Worm (Caenorhabditis elegans) whole organism, young adult: ENCODE measurements around the gene lnp-1.
A peak's percentile ranks its signal among the peaks of the same experiment; 100 is the strongest.

Source experiments
- B0019.2 ChIP-seq: fragments of 200-800 bp; sonication (Bioruptor generic); conservative IDR thresholded peaks from 2 replicates; pipeline ENCODE4 v1.3.6; 2022; ENCODE audit warnings: missing genetic modification reagents, missing genetic modification characterization, missing compliant biosample characterization
- C06A6.2 ChIP-seq: fragments of 200-800 bp; sonication (Bioruptor generic); conservative IDR thresholded peaks from 2 replicates; pipeline ENCODE4 v1.3.6; 2022; ENCODE audit warnings: missing genetic modification characterization, missing compliant biosample characterization
- C17E4.6 ChIP-seq: fragments of 200-800 bp; sonication (Bioruptor generic); IDR thresholded peaks from 2 replicates; pipeline ENCODE4 v1.3.6; 2022; ENCODE audit warnings: missing genetic modification reagents, missing genetic modification characterization, missing compliant biosample characterization
- F10E7.11 ChIP-seq: sonication (generic microtip); optimal IDR thresholded peaks from 2 replicates; lab custom pipeline; 2017; ENCODE audit warnings: mild to moderate bottlenecking, missing genetic modification characterization, moderate library complexity, missing compliant biosample characterization
- F55B11.4 ChIP-seq: sonication (generic microtip); optimal IDR thresholded peaks from 2 replicates; lab custom pipeline; 2016; ENCODE audit warnings: missing compliant biosample characterization, missing genetic modification characterization, borderline replicate concordance; ENCODE audit not compliant: insufficient read depth
- Y53G8AR.9 ChIP-seq: fragments of 200-800 bp; sonication (Bioruptor generic); conservative IDR thresholded peaks from 2 replicates; pipeline ENCODE4 v1.3.6; 2022; ENCODE audit warnings: missing genetic modification reagents, missing genetic modification characterization, missing compliant biosample characterization
- Y67H2A.10 ChIP-seq: fragments of 200-800 bp; sonication (Bioruptor generic); conservative IDR thresholded peaks from 2 replicates; pipeline ENCODE4 v1.3.6; 2022; ENCODE audit warnings: missing genetic modification reagents, missing genetic modification characterization, missing compliant biosample characterization
- ama-1 ChIP-seq, 3 experiments: fragments of 150-350 bp in 1 of 3; sonication (generic microtip) in 2 of 3; optimal IDR thresholded peaks; 2 replicates each; lab custom pipeline; 2014 to 2018; ENCODE audit warnings: missing biosample characterization in 2 of 3, missing genetic modification characterization in 2 of 3, missing genetic modification reagents in 2 of 3
- atf-7 ChIP-seq: sonication (generic microtip); optimal IDR thresholded peaks from 2 replicates; lab custom pipeline; 2017; ENCODE audit warnings: mild to moderate bottlenecking, missing genetic modification characterization, missing compliant biosample characterization
- attf-5 ChIP-seq: fragments of 200-800 bp; sonication (Bioruptor generic); optimal IDR thresholded peaks from 2 replicates; lab custom pipeline; 2018; ENCODE audit warnings: mild to moderate bottlenecking, missing genetic modification characterization, missing compliant biosample characterization
- bed-1 ChIP-seq: fragments of 200-800 bp; sonication (Bioruptor generic); IDR thresholded peaks from 2 replicates; pipeline ENCODE4 v1.3.6; 2022; ENCODE audit warnings: missing genetic modification reagents, missing genetic modification characterization, missing compliant biosample characterization
- ccch-3 ChIP-seq: fragments of 200-800 bp; sonication (Bioruptor generic); optimal IDR thresholded peaks from 2 replicates; lab custom pipeline; 2018; ENCODE audit warnings: mild to moderate bottlenecking, missing genetic modification characterization, missing compliant biosample characterization
- ceh-40 ChIP-seq: fragments of 200-800 bp; sonication (Bioruptor generic); IDR thresholded peaks from 2 replicates; pipeline ENCODE4 v1.3.6; 2022; ENCODE audit warnings: missing genetic modification characterization, missing compliant biosample characterization
- chd-7 ChIP-seq: sonication (generic microtip); optimal IDR thresholded peaks from 2 replicates; lab custom pipeline; 2016; ENCODE audit warnings: mild to moderate bottlenecking, missing genetic modification characterization, moderate library complexity, missing compliant biosample characterization
- dox-1 ChIP-seq: fragments of 200-800 bp; sonication (Bioruptor generic); IDR thresholded peaks from 2 replicates; pipeline ENCODE4 v1.3.6; 2022; ENCODE audit warnings: missing genetic modification reagents, missing genetic modification characterization, missing compliant biosample characterization
- dpff-1 ChIP-seq: sonication (generic microtip); optimal IDR thresholded peaks from 2 replicates; lab custom pipeline; 2017; ENCODE audit warnings: mild to moderate bottlenecking, missing genetic modification characterization, missing compliant biosample characterization
- dpl-1 ChIP-seq: fragments of 150-350 bp; optimal IDR thresholded peaks from 2 replicates; lab custom pipeline; 2014; ENCODE audit warnings: missing biosample characterization, missing genetic modification reagents, missing genetic modification characterization
- ekl-4 ChIP-seq: fragments of 200-800 bp; sonication (Bioruptor generic); IDR thresholded peaks from 2 replicates; pipeline ENCODE4 v1.3.6; 2022; ENCODE audit warnings: missing genetic modification reagents, missing genetic modification characterization, missing compliant biosample characterization
- ets-4 ChIP-seq: fragments of 200-800 bp; sonication (Bioruptor generic); optimal IDR thresholded peaks from 2 replicates; lab custom pipeline; 2018; ENCODE audit warnings: mild to moderate bottlenecking, missing genetic modification characterization, missing compliant biosample characterization
- hlh-26 ChIP-seq: fragments of 200-800 bp; sonication (Bioruptor generic); conservative IDR thresholded peaks from 2 replicates; pipeline ENCODE4 v1.3.6; 2022; ENCODE audit warnings: missing genetic modification reagents, missing genetic modification characterization, missing compliant biosample characterization
- hmg-1.2 ChIP-seq: fragments of 200-800 bp; sonication (Bioruptor generic); IDR thresholded peaks from 2 replicates; pipeline ENCODE4 v1.3.6; 2022; ENCODE audit warnings: missing genetic modification reagents, missing genetic modification characterization, missing compliant biosample characterization
- hmg-20 ChIP-seq: fragments of 200-800 bp; sonication (Bioruptor generic); IDR thresholded peaks from 2 replicates; pipeline ENCODE4 v1.3.6; 2022; ENCODE audit warnings: missing genetic modification reagents, missing genetic modification characterization, missing compliant biosample characterization
- hrde-1 ChIP-seq: sonication (generic microtip); optimal IDR thresholded peaks from 2 replicates; lab custom pipeline; 2016; ENCODE audit warnings: missing genetic modification characterization, mild to moderate bottlenecking, missing compliant biosample characterization, moderate library complexity, missing genotype, missing genetic modification reagents, borderline replicate concordance
- lag-1 ChIP-seq: fragments of 200-800 bp; sonication (Bioruptor generic); IDR thresholded peaks from 2 replicates; pipeline ENCODE4 v1.3.6; 2022; ENCODE audit warnings: missing genetic modification reagents, missing genetic modification characterization, missing compliant biosample characterization
- lin-54 ChIP-seq: fragments of 200-800 bp; sonication (Bioruptor generic); optimal IDR thresholded peaks from 2 replicates; lab custom pipeline; 2018; ENCODE audit warnings: mild to moderate bottlenecking, missing genetic modification characterization, missing compliant biosample characterization
- madf-10 ChIP-seq: sonication (generic microtip); optimal IDR thresholded peaks from 2 replicates; lab custom pipeline; 2016; ENCODE audit warnings: mild to moderate bottlenecking, missing genetic modification characterization, missing compliant biosample characterization
- madf-3 ChIP-seq: fragments of 200-800 bp; sonication (Bioruptor generic); IDR thresholded peaks from 2 replicates; pipeline ENCODE4 v1.3.6; 2022; ENCODE audit warnings: missing genetic modification reagents, missing genetic modification characterization, missing compliant biosample characterization
- madf-6 ChIP-seq: fragments of 200-800 bp; sonication (Bioruptor generic); IDR thresholded peaks from 2 replicates; pipeline ENCODE4 v1.3.6; 2022; ENCODE audit warnings: missing genetic modification reagents, missing genetic modification characterization, missing compliant biosample characterization
- mcd-1 ChIP-seq: fragments of 200-800 bp; sonication (Bioruptor generic); IDR thresholded peaks from 2 replicates; pipeline ENCODE4 v1.3.6; 2022; ENCODE audit warnings: missing genetic modification reagents, missing genetic modification characterization, missing compliant biosample characterization
- mxl-1 ChIP-seq: sonication (generic microtip); optimal IDR thresholded peaks from 2 replicates; lab custom pipeline; 2016; ENCODE audit warnings: missing genetic modification characterization, missing compliant biosample characterization
- nfya-2 ChIP-seq: fragments of 200-800 bp; sonication (Bioruptor generic); IDR thresholded peaks from 2 replicates; pipeline ENCODE4 v1.3.6; 2022; ENCODE audit warnings: missing genetic modification reagents, missing genetic modification characterization, missing compliant biosample characterization
- nhr-120 ChIP-seq: fragments of 200-800 bp; sonication (Bioruptor generic); IDR thresholded peaks from 2 replicates; pipeline ENCODE4 v1.3.6; 2022; ENCODE audit warnings: missing genetic modification characterization, missing compliant biosample characterization
- nhr-179 ChIP-seq: sonication (generic microtip); optimal IDR thresholded peaks from 2 replicates; lab custom pipeline; 2016; ENCODE audit warnings: mild to moderate bottlenecking, missing genetic modification characterization, missing compliant biosample characterization
- rcor-1 ChIP-seq: fragments of 200-800 bp; sonication (Bioruptor generic); IDR thresholded peaks from 2 replicates; pipeline ENCODE4 v1.3.6; 2022; ENCODE audit warnings: missing genetic modification reagents, missing genetic modification characterization, missing compliant biosample characterization
- sea-2 ChIP-seq: fragments of 200-800 bp; sonication (Bioruptor generic); IDR thresholded peaks from 2 replicates; pipeline ENCODE4 v1.3.6; 2022; ENCODE audit warnings: missing genetic modification characterization, missing compliant biosample characterization
- somi-1 ChIP-seq: fragments of 200-800 bp; sonication (Bioruptor generic); optimal IDR thresholded peaks from 2 replicates; lab custom pipeline; 2018; ENCODE audit warnings: mild to moderate bottlenecking, missing genetic modification characterization, missing compliant biosample characterization
- tbp1 ChIP-seq: fragments of 200-800 bp; sonication (Bioruptor generic); optimal IDR thresholded peaks from 2 replicates; lab custom pipeline; 2018; ENCODE audit warnings: mild to moderate bottlenecking, missing genetic modification characterization, missing compliant biosample characterization
- unc-130 ChIP-seq: sonication (generic microtip); optimal IDR thresholded peaks from 2 replicates; lab custom pipeline; 2016; ENCODE audit warnings: missing genetic modification reagents, missing genetic modification characterization, missing compliant biosample characterization
- unc-62 ChIP-seq: fragments of 150-350 bp; optimal IDR thresholded peaks from 2 replicates; lab custom pipeline; 2014; ENCODE audit warnings: missing biosample characterization, missing genetic modification reagents, missing genetic modification characterization
- xnd-1 ChIP-seq: sonication (generic microtip); optimal IDR thresholded peaks from 2 replicates; lab custom pipeline; 2016; ENCODE audit warnings: missing genotype, missing genetic modification reagents, missing genetic modification characterization, missing compliant biosample characterization
- zim-3 ChIP-seq: sonication (generic microtip); optimal IDR thresholded peaks from 2 replicates; lab custom pipeline; 2017; ENCODE audit warnings: mild to moderate bottlenecking, missing genetic modification characterization, moderate library complexity, missing compliant biosample characterization
- ztf-18 ChIP-seq: sonication (generic microtip); optimal IDR thresholded peaks from 2 replicates; lab custom pipeline; 2016; ENCODE audit warnings: missing genotype, mild to moderate bottlenecking, missing genetic modification characterization, missing compliant biosample characterization
- ztf-26 ChIP-seq: sonication (generic microtip); optimal IDR thresholded peaks from 2 replicates; lab custom pipeline; 2017; ENCODE audit warnings: missing genetic modification characterization, missing compliant biosample characterization
- ztf-3 ChIP-seq: fragments of 200-800 bp; sonication (Bioruptor generic); optimal IDR thresholded peaks from 2 replicates; lab custom pipeline; 2018; ENCODE audit warnings: mild to moderate bottlenecking, missing genetic modification characterization, missing compliant biosample characterization
- ztf-6 ChIP-seq: fragments of 200-800 bp; sonication (Bioruptor generic); IDR thresholded peaks from 2 replicates; pipeline ENCODE4 v1.3.6; 2022; ENCODE audit warnings: missing genetic modification reagents, missing genetic modification characterization, missing compliant biosample characterization

Gene lnp-1

ce11 chrX:4600987-4601386 is 12.4 kb downstream of the lnp-1 start (continued):
- TF ChIP-seq ceh-40 (GFP tag; lab: Robert Waterston, UW) (no peak), dpff-1 (no peak), dpl-1 (GFP tag; lab: Kevin White, UChicago) (no peak), nhr-120 (GFP tag; lab: Robert Waterston, UW) (no peak), nfya-2 (GFP tag; lab: Robert Waterston, UW) (no peak), mcd-1 (GFP tag; lab: Robert Waterston, UW) (no peak), C06A6.2 (no peak), hmg-1.2 (GFP tag; lab: Robert Waterston, UW) (no peak)

ce11 chrX:4604185-4604584 is 15.6 kb downstream of the lnp-1 start:
- TF ChIP-seq unc-62, result no peak
- no peak for TF ChIP-seq hlh-26
- TF ChIP-seq B0019.2, result no peak
- TF ChIP-seq ekl-4 (GFP tag; lab: Robert Waterston, UW), result no peak
- no peak for TF ChIP-seq ama-1 (optimal IDR thresholded peaks at IDR 0.05; lab: Kevin White, UChicago)
- TF ChIP-seq ama-1 (GFP tag; optimal IDR thresholded peaks at IDR 0.05; lab: Kevin White, UChicago), result no peak
- TF ChIP-seq madf-10 (tag; lab: Kevin White, UChicago), result no peak
- TF ChIP-seq Y67H2A.10, result no peak
- no peak for TF ChIP-seq ztf-18 (tag; lab: Kevin White, UChicago)
- TF ChIP-seq ets-4 (GFP tag; lab: Kevin White, UChicago), result no peak
- no peak for TF ChIP-seq F10E7.11 (tag; lab: Kevin White, UChicago)
- no peak for TF ChIP-seq F55B11.4 (tag; lab: Kevin White, UChicago)
- TF ChIP-seq nhr-179 (tag; lab: Kevin White, UChicago), result no peak
- TF ChIP-seq ztf-6 (GFP tag; lab: Robert Waterston, UW), result no peak
- no peak for TF ChIP-seq ztf-3 (GFP tag; lab: Kevin White, UChicago)
- no peak for TF ChIP-seq unc-130

ce11 chrX:4605828-4606227 is 17.3 kb downstream of the lnp-1 start, which contains the start of gene spat-3:
TSS of gene spat-3 (minus strand) at chrX:4605928.
- TF ChIP-seq ztf-26 (tag; lab: Kevin White, UChicago) (no peak), Y67H2A.10 (no peak), Y53G8AR.9 (no peak), madf-3 (GFP tag; lab: Robert Waterston, UW) (no peak), xnd-1 (tag; lab: Kevin White, UChicago) (no peak), ztf-18 (tag; lab: Kevin White, UChicago) (no peak), bed-1 (GFP tag; lab: Robert Waterston, UW) (no peak), lag-1 (GFP tag; lab: Robert Waterston, UW) (no peak), mxl-1 (no peak), attf-5 (GFP tag; lab: Kevin White, UChicago) (no peak), hrde-1 (tag; lab: Kevin White, UChicago) (no peak)

ce11 chrX:4606389-4606880 is 17.9 kb downstream of the lnp-1 start:
- TF ChIP-seq somi-1 (GFP tag; lab: Kevin White, UChicago), result peak; percentile 93
- peak; percentile 85 for TF ChIP-seq rcor-1 (GFP tag; lab: Robert Waterston, UW)
- TF ChIP-seq sea-2 (GFP tag; lab: Robert Waterston, UW), result 0 out of 2 replicates have a peak, but pooled peaks have one; percentile 30
- peak; percentile 94 for TF ChIP-seq atf-7 (tag; lab: Kevin White, UChicago)
- TF ChIP-seq ztf-18 (tag; lab: Kevin White, UChicago), result peak; percentile 70
- peak; percentile 85 for TF ChIP-seq mcd-1 (GFP tag; lab: Robert Waterston, UW)
- peak; percentile 98 for TF ChIP-seq chd-7
- TF ChIP-seq C17E4.6 (GFP tag; lab: Robert Waterston, UW), result peak; percentile 49
- TF ChIP-seq ccch-3 (GFP tag; lab: Kevin White, UChicago), result peak; percentile 17
- TF ChIP-seq lin-54 (GFP tag; lab: Kevin White, UChicago), result peak; percentile 79
- TF ChIP-seq attf-5 (GFP tag; lab: Kevin White, UChicago), result peak; percentile 93
- TF ChIP-seq zim-3, result peak; percentile 64
- peak; percentile 97 for TF ChIP-seq dox-1 (GFP tag; lab: Robert Waterston, UW)
- TF ChIP-seq tbp1 (GFP tag; lab: Kevin White, UChicago), result peak; percentile 70
- peak; percentile 61; the same call in 1 of the 2 replicates for TF ChIP-seq ztf-6 (GFP tag; lab: Robert Waterston, UW)
- TF ChIP-seq madf-6, result 0 out of 2 replicates have a peak, but pooled peaks have one; percentile 46
- peak; percentile 80 for TF ChIP-seq F10E7.11 (tag; lab: Kevin White, UChicago)
- peak; percentile 31; the same call in 1 of the 2 replicates for TF ChIP-seq hmg-20
